Worm (Caenorhabditis elegans): ENCODE measurements around the gene T27A10.6.
A peak's percentile ranks its signal among the peaks of the same experiment; 100 is the strongest.

Gene T27A10.6

ce11 chrX:3605727-3606126, 9.6 kb upstream of the T27A10.6 start, which contains the start of gene C18B2.4:
Gene C18B2.4, minus strand, starts transcription at chrX:3605741.
- peak; percentile 27 for TF ChIP-seq lin-54 (GFP tag; optimal IDR thresholded peaks at IDR 0.05)
- no peak for TF ChIP-seq rec-8 (tag; optimal IDR thresholded peaks at IDR 0.05)
- TF ChIP-seq hlh-12 (tag; optimal IDR thresholded peaks at IDR 0.05), result no peak
- TF ChIP-seq atf-7 (tag; optimal IDR thresholded peaks at IDR 0.05), result peak; percentile 44
- TF ChIP-seq cebp-1 (GFP tag; IDR thresholded peaks at IDR 0.05), result peak; percentile 97
- peak; percentile 99 for TF ChIP-seq cebp-1 (tag; optimal IDR thresholded peaks at IDR 0.05)
- no peak for TF ChIP-seq ceh-40 (GFP tag; IDR thresholded peaks at IDR 0.05)
- TF ChIP-seq tbp1 (GFP tag; optimal IDR thresholded peaks at IDR 0.05), result peak; percentile 42
- TF ChIP-seq let-526 (GFP tag; IDR thresholded peaks at IDR 0.05), result no peak
- TF ChIP-seq bed-2 (GFP tag; IDR thresholded peaks at IDR 0.05), result no peak
- 0 out of 2 replicates have a peak, but pooled peaks have one; percentile 34 for TF ChIP-seq lin-26 (GFP tag; IDR thresholded peaks at IDR 0.05)
- TF ChIP-seq T07F8.4 (tag; optimal IDR thresholded peaks at IDR 0.05), result no peak
- peak; percentile 30 for TF ChIP-seq sptf-2 (GFP tag; optimal IDR thresholded peaks at IDR 0.05)
- TF ChIP-seq sdz-38 (tag; optimal IDR thresholded peaks at IDR 0.05), result no peak
- TF ChIP-seq hlh-26 (GFP tag; conservative IDR thresholded peaks at IDR 0.05), result no peak
- no peak for TF ChIP-seq ztf-3 (GFP tag; optimal IDR thresholded peaks at IDR 0.05)
- TF ChIP-seq nhr-179 (tag; optimal IDR thresholded peaks at IDR 0.05), result no peak
- TF ChIP-seq F37B4.10 (GFP tag; IDR thresholded peaks at IDR 0.05), result no peak
- TF ChIP-seq attf-3 (GFP tag; conservative IDR thresholded peaks at IDR 0.05), result no peak
- TF ChIP-seq nhr-120 (GFP tag; IDR thresholded peaks at IDR 0.05), result no peak
- TF ChIP-seq F57C9.4 (tag; optimal IDR thresholded peaks at IDR 0.05), result no peak
- no peak for TF ChIP-seq sea-2 (GFP tag; IDR thresholded peaks at IDR 0.05)
- TF ChIP-seq attf-5 (GFP tag; optimal IDR thresholded peaks at IDR 0.05), result peak; percentile 94
- no peak for TF ChIP-seq unc-130 (GFP tag; optimal IDR thresholded peaks at IDR 0.05)
- TF ChIP-seq Y53G8AR.9 (GFP tag; conservative IDR thresholded peaks at IDR 0.05), result no peak
- no peak for TF ChIP-seq mxl-1 (tag; optimal IDR thresholded peaks at IDR 0.05)
- TF ChIP-seq hmg-1.2 (GFP tag; IDR thresholded peaks at IDR 0.05), result peak; percentile 74
- peak; percentile 85 for TF ChIP-seq mcd-1 (GFP tag; IDR thresholded peaks at IDR 0.05)
- no peak for TF ChIP-seq hrde-1 (tag; optimal IDR thresholded peaks at IDR 0.05; ENCODE audit: borderline replicate concordance)
- no peak for TF ChIP-seq xnd-1 (tag; optimal IDR thresholded peaks at IDR 0.05)
- TF ChIP-seq Y53F4B.3 (GFP tag; IDR thresholded peaks at IDR 0.05), result no peak
- TF ChIP-seq nhr-80 (tag; optimal IDR thresholded peaks at IDR 0.05), result peak; percentile 96
- no peak for TF ChIP-seq rcor-1 (GFP tag; IDR thresholded peaks at IDR 0.05)
- TF ChIP-seq ets-4 (GFP tag; optimal IDR thresholded peaks at IDR 0.05), result peak; percentile 57
- TF ChIP-seq chd-7 (tag; optimal IDR thresholded peaks at IDR 0.05), result peak; percentile 30
- TF ChIP-seq snpc-4 (GFP tag; optimal IDR thresholded peaks at IDR 0.05), result peak; percentile 21
- peak in 2 of 4 experiments; percentile 23 to 65 for TF ChIP-seq snpc-4 (tag; optimal IDR thresholded peaks at IDR 0.05)
- TF ChIP-seq ztf-18 (tag; optimal IDR thresholded peaks at IDR 0.05), result peak; percentile 8
- no peak for TF ChIP-seq madf-3 (GFP tag; IDR thresholded peaks at IDR 0.05)
- TF ChIP-seq unc-62 (GFP tag; optimal IDR thresholded peaks at IDR 0.05), result peak; percentile 80
- peak; percentile 90 for TF ChIP-seq zfh-2 (GFP tag; conservative IDR thresholded peaks at IDR 0.05)
- no peak for TF ChIP-seq athp-1 (tag; optimal IDR thresholded peaks at IDR 0.05)
- TF ChIP-seq lin-35 (GFP tag; optimal IDR thresholded peaks at IDR 0.05), result peak in 1 of 3 experiments; percentile 52
- TF ChIP-seq lir-1 (GFP tag; conservative IDR thresholded peaks at IDR 0.05), result 0 out of 2 replicates have a peak, but pooled peaks have one; percentile 27
- TF ChIP-seq K11D2.4 (GFP tag; IDR thresholded peaks at IDR 0.05), result peak; percentile 41; the same call in 1 of the 2 replicates
- TF ChIP-seq nhr-90 (tag; optimal IDR thresholded peaks at IDR 0.05), result no peak
- peak; percentile 64 for TF ChIP-seq ZK185.1 (tag; optimal IDR thresholded peaks at IDR 0.05; ENCODE audit: poor library complexity, severe bottlenecking)
- TF ChIP-seq ceh-27 (GFP tag; optimal IDR thresholded peaks at IDR 0.05), result peak; percentile 64
- peak; percentile 53 to 56 for TF ChIP-seq let-607 (tag; optimal IDR thresholded peaks at IDR 0.05)
